Worm (Caenorhabditis elegans) whole organism, early embryonic: Measurements from ENCODE around the gene Y77E11A.16.

Source experiments
- ama-1 ChIP-seq: fragments of 150-350 bp; optimal IDR thresholded peaks from 2 replicates; lab custom pipeline; 2014
- hmbx-1 ChIP-seq: sonication (generic microtip); optimal IDR thresholded peaks from 2 replicates; lab custom pipeline; 2016; ENCODE audit warnings: mild to moderate bottlenecking, missing genetic modification characterization, missing compliant biosample characterization
- sea-1 ChIP-seq: fragments of 200-800 bp; sonication (Bioruptor generic); conservative IDR thresholded peaks from 2 replicates; pipeline ENCODE4 v1.3.6; 2022; ENCODE audit warnings: missing genetic modification characterization, missing compliant biosample characterization

DNA sequence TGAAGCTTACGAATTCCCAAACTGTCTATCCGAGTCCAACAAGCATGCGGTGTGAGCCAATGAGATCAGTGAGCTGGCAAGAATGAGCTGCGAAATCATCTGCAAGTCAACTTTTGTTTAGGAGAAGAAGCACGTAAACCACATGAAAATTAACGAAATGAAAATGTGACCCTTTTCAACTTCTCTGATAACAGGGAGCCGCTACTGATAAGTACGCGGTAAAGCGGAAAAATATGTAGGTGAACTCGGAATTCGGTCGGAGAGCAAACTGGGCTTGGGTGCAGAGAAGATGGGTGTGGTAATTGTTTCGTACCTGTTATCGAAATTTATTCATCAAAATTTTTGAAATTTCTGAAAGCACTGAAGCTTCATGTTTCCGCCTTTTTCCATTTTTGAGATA is 31.3 kb downstream of the Y77E11A.16 start, which contains the start of gene clec-172:
- no peak for TF ChIP-seq hmbx-1
- no peak for TF ChIP-seq ama-1 (lab: Kevin White, UChicago)
- TF ChIP-seq sea-1 (GFP tag; lab: Robert Waterston, UW), result no peak
